Fruit fly (Drosophila melanogaster) whole organism, prepupa: ENCODE results near the gene CG6295.

Source experiments
- CG3919 ChIP-seq: fragments of 200-800 bp; sonication (Bioruptor generic); optimal IDR thresholded peaks from 3 replicates; lab custom pipeline; 2016; ENCODE audit warnings: missing biosample characterization, missing genetic modification characterization
- CG4318 ChIP-seq: fragments of 200-800 bp; sonication (Bioruptor generic); optimal IDR thresholded peaks from 3 replicates; lab custom pipeline; 2017; ENCODE audit warnings: missing biosample characterization, mild to moderate bottlenecking, missing genetic modification characterization
- Gug ChIP-seq: fragments of 200-800 bp; sonication (Bioruptor generic); IDR thresholded peaks from 2 replicates; pipeline ENCODE4 v1.3.6; 2022; ENCODE audit warnings: missing biosample characterization, missing genetic modification characterization
- Sox102F ChIP-seq: fragments of 200-800 bp; sonication (Bioruptor generic); optimal IDR thresholded peaks from 2 replicates; lab custom pipeline; 2016; ENCODE audit warnings: missing biosample characterization, mild to moderate bottlenecking, missing genetic modification characterization
- dac ChIP-seq: fragments of 200-800 bp; sonication (Bioruptor generic); optimal IDR thresholded peaks from 2 replicates; lab custom pipeline; 2017; ENCODE audit warnings: missing biosample characterization, mild to moderate bottlenecking, missing genetic modification characterization
- fkh ChIP-seq: fragments of 200-800 bp; sonication (Bioruptor generic); optimal IDR thresholded peaks from 3 replicates; lab custom pipeline; 2017; ENCODE audit warnings: missing biosample characterization, mild to moderate bottlenecking, missing genetic modification characterization, moderate library complexity
- salr ChIP-seq, 2 experiments: fragments of 200-800 bp; sonication (Bioruptor generic); optimal IDR thresholded peaks; 3 replicates each; lab custom pipeline; 2016 to 2018; ENCODE audit warnings: missing biosample characterization in 2 of 2, missing genetic modification characterization in 2 of 2, mild to moderate bottlenecking in 1 of 2

DNA sequence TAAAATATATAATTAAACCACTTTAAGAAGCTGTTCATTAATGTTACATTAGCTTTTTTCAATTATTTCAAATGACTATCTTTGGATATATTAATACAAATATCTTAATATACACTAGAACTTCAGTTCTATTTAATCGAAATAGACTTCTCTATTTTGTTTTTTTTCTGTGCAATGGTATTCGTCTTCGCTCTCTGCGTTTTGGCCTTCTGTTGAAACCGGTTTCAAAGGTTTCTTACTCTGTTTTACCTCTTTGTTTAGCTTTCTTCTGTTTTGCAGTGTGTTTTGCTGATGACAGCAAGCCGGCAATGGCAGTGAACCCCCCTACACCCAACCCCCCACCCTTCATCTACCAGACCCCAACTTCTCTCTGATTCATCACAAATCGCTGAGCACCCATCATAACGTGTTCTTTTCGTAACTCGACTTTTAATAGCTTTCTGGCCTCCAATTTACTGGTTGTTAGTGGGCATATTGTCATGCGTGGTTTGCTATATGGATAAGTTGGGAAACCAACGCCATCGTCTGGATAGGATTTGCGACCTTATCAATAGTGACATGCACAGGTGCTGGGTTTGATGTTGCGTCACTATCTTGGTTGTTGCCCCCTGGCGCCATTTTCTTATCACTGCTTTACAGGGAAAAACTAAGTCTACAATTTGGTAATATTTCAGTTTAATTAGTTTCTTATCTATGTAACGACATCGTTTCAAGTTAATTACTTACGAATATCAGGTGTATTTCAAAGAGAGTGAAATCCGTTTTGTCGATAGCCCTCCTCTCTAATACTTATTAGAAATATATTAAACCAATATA lies 37.8 kb downstream of the CG6295 start:
- TF ChIP-seq Sox102F (GFP tag; lab: Kevin White, UChicago) (no peak), dac (no peak), Gug (no peak), CG4318 (no peak), CG3919 (GFP tag; lab: Kevin White, UChicago) (no peak), salr (GFP tag; optimal IDR thresholded peaks at IDR 0.05; lab: Kevin White, UChicago) (no peak), fkh (GFP tag; lab: Kevin White, UChicago) (peak; percentile 38)
